Worm (Caenorhabditis elegans) whole organism, young adult: Measurements from ENCODE around the gene umps-1.

ENCODE experiments used
- B0019.2 ChIP-seq: fragments of 200-800 bp; sonication (Bioruptor generic); conservative IDR thresholded peaks from 2 replicates; pipeline ENCODE4 v1.3.6; 2022; ENCODE audit warnings: missing genetic modification reagents, missing genetic modification characterization, missing compliant biosample characterization
- D2030.7 ChIP-seq: fragments of 200-800 bp; sonication (Bioruptor generic); IDR thresholded peaks from 2 replicates; pipeline ENCODE4 v1.3.6; 2022; ENCODE audit warnings: missing genetic modification reagents, missing genetic modification characterization, missing compliant biosample characterization
- F23B12.7 ChIP-seq: sonication (generic microtip); optimal IDR thresholded peaks from 2 replicates; lab custom pipeline; 2017; ENCODE audit warnings: missing genetic modification characterization, mild to moderate bottlenecking, missing compliant biosample characterization, antibody characterized with exemption, moderate library complexity; ENCODE audit not compliant: insufficient read depth
- F33H1.4 ChIP-seq: fragments of 200-800 bp; sonication (Bioruptor generic); IDR thresholded peaks from 2 replicates; pipeline ENCODE4 v1.3.6; 2022; ENCODE audit warnings: missing genetic modification reagents, missing genetic modification characterization, missing compliant biosample characterization
- F37B4.10 ChIP-seq: fragments of 200-800 bp; sonication (Bioruptor generic); IDR thresholded peaks from 2 replicates; pipeline ENCODE4 v1.3.6; 2022; ENCODE audit warnings: missing genetic modification characterization, missing compliant biosample characterization
- F49E8.2 ChIP-seq: sonication (generic microtip); optimal IDR thresholded peaks from 3 replicates; lab custom pipeline; 2017; ENCODE audit warnings: missing genetic modification characterization, mild to moderate bottlenecking, missing compliant biosample characterization, antibody characterized with exemption, moderate library complexity; ENCODE audit not compliant: insufficient read depth
- F52B5.7 ChIP-seq: sonication (generic microtip); optimal IDR thresholded peaks from 2 replicates; lab custom pipeline; 2016; ENCODE audit warnings: mild to moderate bottlenecking, missing genetic modification characterization, missing compliant biosample characterization
- T26A5.8 ChIP-seq: sonication (generic microtip); optimal IDR thresholded peaks from 2 replicates; lab custom pipeline; 2016; ENCODE audit warnings: missing genetic modification characterization, missing compliant biosample characterization
- Y53F4B.3 ChIP-seq: fragments of 200-800 bp; sonication (Bioruptor generic); IDR thresholded peaks from 2 replicates; pipeline ENCODE4 v1.3.6; 2022; ENCODE audit warnings: missing genetic modification reagents, missing genetic modification characterization, missing compliant biosample characterization
- ZK185.1 ChIP-seq: sonication (generic microtip); optimal IDR thresholded peaks from 2 replicates; lab custom pipeline; 2016; ENCODE audit warnings: mild to moderate bottlenecking, missing genetic modification characterization, missing compliant biosample characterization; ENCODE audit not compliant: poor library complexity, severe bottlenecking
- attf-5 ChIP-seq: fragments of 200-800 bp; sonication (Bioruptor generic); optimal IDR thresholded peaks from 2 replicates; lab custom pipeline; 2018; ENCODE audit warnings: mild to moderate bottlenecking, missing genetic modification characterization, missing compliant biosample characterization
- cebp-1 ChIP-seq, 2 experiments: fragments of 200-800 bp in 1 of 2; sonication (Bioruptor generic) in 1 of 2; sonication (generic microtip) in 1 of 2; IDR thresholded peaks in 1 of 2; optimal IDR thresholded peaks in 1 of 2; 2 replicates each; pipeline versions ENCODE4 v1.3.6 to Lab custom; 2017 to 2022; ENCODE audit warnings: missing compliant biosample characterization in 2 of 2, missing genetic modification characterization in 2 of 2, mild to moderate bottlenecking in 1 of 2, missing genetic modification reagents in 1 of 2, moderate library complexity in 1 of 2
- ceh-27 ChIP-seq: fragments of 200-800 bp; sonication (Bioruptor generic); optimal IDR thresholded peaks from 2 replicates; lab custom pipeline; 2018; ENCODE audit warnings: mild to moderate bottlenecking, missing genetic modification characterization, moderate library complexity, missing compliant biosample characterization
- die-1 ChIP-seq: sonication (generic microtip); optimal IDR thresholded peaks from 2 replicates; lab custom pipeline; 2016; ENCODE audit warnings: missing genotype, mild to moderate bottlenecking, missing genetic modification characterization, missing compliant biosample characterization
- dox-1 ChIP-seq: fragments of 200-800 bp; sonication (Bioruptor generic); IDR thresholded peaks from 2 replicates; pipeline ENCODE4 v1.3.6; 2022; ENCODE audit warnings: missing genetic modification reagents, missing genetic modification characterization, missing compliant biosample characterization
- egl-44 ChIP-seq: fragments of 200-800 bp; sonication (Bioruptor generic); IDR thresholded peaks from 2 replicates; pipeline ENCODE4 v1.3.6; 2022; ENCODE audit warnings: missing genetic modification reagents, missing genetic modification characterization, missing compliant biosample characterization
- hmg-1.2 ChIP-seq: fragments of 200-800 bp; sonication (Bioruptor generic); IDR thresholded peaks from 2 replicates; pipeline ENCODE4 v1.3.6; 2022; ENCODE audit warnings: missing genetic modification reagents, missing genetic modification characterization, missing compliant biosample characterization
- hmg-20 ChIP-seq: fragments of 200-800 bp; sonication (Bioruptor generic); IDR thresholded peaks from 2 replicates; pipeline ENCODE4 v1.3.6; 2022; ENCODE audit warnings: missing genetic modification reagents, missing genetic modification characterization, missing compliant biosample characterization
- hsf-1 ChIP-seq: fragments of 200-800 bp; sonication (Bioruptor generic); IDR thresholded peaks from 2 replicates; pipeline ENCODE4 v1.3.6; 2022; ENCODE audit warnings: missing genetic modification reagents, missing genetic modification characterization, missing compliant biosample characterization
- let-607 ChIP-seq, 2 experiments: fragments of 200-800 bp in 1 of 2; sonication (Bioruptor generic) in 1 of 2; sonication (generic microtip) in 1 of 2; optimal IDR thresholded peaks; 2 replicates each; lab custom pipeline; 2016 to 2018; ENCODE audit warnings: mild to moderate bottlenecking in 2 of 2, missing compliant biosample characterization in 2 of 2, missing genetic modification characterization in 2 of 2, moderate library complexity in 2 of 2, missing genotype in 1 of 2
- lin-35 ChIP-seq, 3 experiments: fragments of 150-350 bp in 2 of 3; sonication (generic microtip) in 1 of 3; optimal IDR thresholded peaks; 2 replicates each; lab custom pipeline; 2014 to 2018; ENCODE audit warnings: missing biosample characterization in 3 of 3, missing genetic modification characterization in 3 of 3, missing genetic modification reagents in 3 of 3
- lin-54 ChIP-seq: fragments of 200-800 bp; sonication (Bioruptor generic); optimal IDR thresholded peaks from 2 replicates; lab custom pipeline; 2018; ENCODE audit warnings: mild to moderate bottlenecking, missing genetic modification characterization, missing compliant biosample characterization
- lir-1 ChIP-seq: fragments of 200-800 bp; sonication (Bioruptor generic); conservative IDR thresholded peaks from 2 replicates; pipeline ENCODE4 v1.3.6; 2022; ENCODE audit warnings: missing genetic modification reagents, missing genetic modification characterization, missing compliant biosample characterization
- lsl-1 ChIP-seq: fragments of 200-800 bp; sonication (Bioruptor generic); optimal IDR thresholded peaks from 2 replicates; lab custom pipeline; 2018; ENCODE audit warnings: mild to moderate bottlenecking, missing genetic modification characterization, moderate library complexity, missing compliant biosample characterization
- madf-3 ChIP-seq: fragments of 200-800 bp; sonication (Bioruptor generic); IDR thresholded peaks from 2 replicates; pipeline ENCODE4 v1.3.6; 2022; ENCODE audit warnings: missing genetic modification reagents, missing genetic modification characterization, missing compliant biosample characterization
- mcd-1 ChIP-seq: fragments of 200-800 bp; sonication (Bioruptor generic); IDR thresholded peaks from 2 replicates; pipeline ENCODE4 v1.3.6; 2022; ENCODE audit warnings: missing genetic modification reagents, missing genetic modification characterization, missing compliant biosample characterization
- nhr-179 ChIP-seq: sonication (generic microtip); optimal IDR thresholded peaks from 2 replicates; lab custom pipeline; 2016; ENCODE audit warnings: mild to moderate bottlenecking, missing genetic modification characterization, missing compliant biosample characterization
- nhr-90 ChIP-seq: sonication (generic microtip); optimal IDR thresholded peaks from 2 replicates; lab custom pipeline; 2016; ENCODE audit warnings: missing genotype, mild to moderate bottlenecking, missing genetic modification characterization, missing compliant biosample characterization
- rec-8 ChIP-seq, 2 experiments: sonication (generic microtip); optimal IDR thresholded peaks; 2 replicates each; lab custom pipeline; 2016; ENCODE audit warnings: mild to moderate bottlenecking in 2 of 2, missing genetic modification characterization in 2 of 2, missing genetic modification reagents in 2 of 2, missing genotype in 2 of 2, missing biosample characterization in 1 of 2, missing compliant biosample characterization in 1 of 2, moderate library complexity in 1 of 2
- rpc-1 ChIP-seq, 2 experiments: fragments of 150-350 bp in 1 of 2; sonication (generic microtip) in 1 of 2; optimal IDR thresholded peaks; 2 replicates each; lab custom pipeline; 2014 to 2018; ENCODE audit warnings: missing biosample characterization in 1 of 2, missing genetic modification characterization in 1 of 2, missing genetic modification reagents in 1 of 2, missing genotype in 1 of 2
- sdz-38 ChIP-seq: sonication (generic microtip); optimal IDR thresholded peaks from 2 replicates; lab custom pipeline; 2016; ENCODE audit warnings: missing genotype, missing genetic modification characterization, missing compliant biosample characterization
- snpc-3.4 ChIP-seq: sonication (generic microtip); optimal IDR thresholded peaks from 2 replicates; lab custom pipeline; 2017; ENCODE audit warnings: missing genetic modification characterization, mild to moderate bottlenecking, missing compliant biosample characterization, antibody characterized with exemption, moderate library complexity, missing genotype, missing genetic modification reagents
- snpc-4 ChIP-seq, 5 experiments: fragments of 150-350 bp in 1 of 5; sonication (generic microtip) in 4 of 5; optimal IDR thresholded peaks; 2 replicates each; lab custom pipeline; 2014 to 2018; ENCODE audit warnings: missing genetic modification characterization in 5 of 5, missing biosample characterization in 3 of 5, antibody characterized with exemption in 2 of 5, mild to moderate bottlenecking in 2 of 5, missing compliant biosample characterization in 2 of 5, missing genotype in 2 of 5, moderate library complexity in 2 of 5, missing genetic modification reagents in 1 of 5
- tbp1 ChIP-seq: fragments of 200-800 bp; sonication (Bioruptor generic); optimal IDR thresholded peaks from 2 replicates; lab custom pipeline; 2018; ENCODE audit warnings: mild to moderate bottlenecking, missing genetic modification characterization, missing compliant biosample characterization
- tlf-1 ChIP-seq: fragments of 200-800 bp; sonication (Bioruptor generic); optimal IDR thresholded peaks from 2 replicates; lab custom pipeline; 2018; ENCODE audit warnings: mild to moderate bottlenecking, missing genetic modification characterization, missing compliant biosample characterization
- ztf-18 ChIP-seq: sonication (generic microtip); optimal IDR thresholded peaks from 2 replicates; lab custom pipeline; 2016; ENCODE audit warnings: missing genotype, mild to moderate bottlenecking, missing genetic modification characterization, missing compliant biosample characterization
- ztf-26 ChIP-seq: sonication (generic microtip); optimal IDR thresholded peaks from 2 replicates; lab custom pipeline; 2017; ENCODE audit warnings: missing genetic modification characterization, missing compliant biosample characterization

Gene umps-1

ce11 chrIII:10320228-10320705, 37.2 kb downstream of the umps-1 start (continued):
- peak; percentile 67 for TF ChIP-seq hsf-1 (GFP tag; lab: Robert Waterston, UW)
- TF ChIP-seq lir-1 (GFP tag; lab: Robert Waterston, UW) = 0 out of 2 replicates have a peak, but pooled peaks have one; percentile 44
- peak; percentile 38 for TF ChIP-seq B0019.2 (GFP tag; lab: Robert Waterston, UW)
- 0 out of 2 replicates have a peak, but pooled peaks have one; percentile 58 for TF ChIP-seq F37B4.10

ce11 chrIII:10318755-10319154, 38.7 kb downstream of the umps-1 start, which contains the start of gene unc-69:
TSS of gene unc-69 (plus strand) at chrIII:10318939.
- TF ChIP-seq egl-44 (GFP tag; lab: Robert Waterston, UW) (no peak), mcd-1 (GFP tag; lab: Robert Waterston, UW) (peak; percentile 88), T26A5.8 (tag; lab: Kevin White, UChicago) (no peak), lin-54 (GFP tag; lab: Kevin White, UChicago) (peak; percentile 28), snpc-4 (GFP tag; optimal IDR thresholded peaks at IDR 0.05; lab: Kevin White, UChicago) (no peak), snpc-4 (tag; optimal IDR thresholded peaks at IDR 0.05; lab: Kevin White, UChicago) (peak in 3 of 4 experiments; percentile 6 to 28 (median 7)), lsl-1 (peak; percentile 52), let-607 (tag; optimal IDR thresholded peaks at IDR 0.05; lab: Kevin White, UChicago) (peak; percentile 12 to 48), dox-1 (GFP tag; lab: Robert Waterston, UW) (0 out of 2 replicates have a peak, but pooled peaks have one; percentile 24), snpc-3.4 (tag; lab: Kevin White, UChicago) (peak; percentile 9), ceh-27 (GFP tag; lab: Kevin White, UChicago) (peak; percentile 48), ztf-18 (peak; percentile 33), ZK185.1 (no peak), F49E8.2 (no peak), nhr-90 (tag; lab: Kevin White, UChicago) (no peak), F23B12.7 (tag; lab: Kevin White, UChicago) (peak; percentile 43), F33H1.4 (GFP tag; lab: Robert Waterston, UW) (peak; percentile 27; the same call in 1 of the 2 replicates), lin-35 (GFP tag; optimal IDR thresholded peaks at IDR 0.05; lab: Kevin White, UChicago) (peak in 1 of 3 experiments; percentile 26), cebp-1 (GFP tag; IDR thresholded peaks at IDR 0.05; lab: Robert Waterston, UW) (no peak), cebp-1 (tag; optimal IDR thresholded peaks at IDR 0.05; lab: Kevin White, UChicago) (peak; percentile 42), D2030.7 (GFP tag; lab: Robert Waterston, UW) (peak; percentile 31; the same call in 1 of the 2 replicates), attf-5 (GFP tag; lab: Kevin White, UChicago) (peak; percentile 30), hmg-1.2 (GFP tag; lab: Robert Waterston, UW) (peak; percentile 95)

ce11 chrIII:10318062-10318609, 39.3 kb downstream of the umps-1 start, which contains the start of the genes unc-50 and ostf-4:
TSS of gene unc-50 (minus strand) at chrIII:10318162.
TSS of gene ostf-4 (minus strand) at chrIII:10318559.
- TF ChIP-seq hmg-20 (GFP tag; lab: Robert Waterston, UW) (no peak), nhr-179 (no peak), rec-8 (tag; optimal IDR thresholded peaks at IDR 0.05; lab: Kevin White, UChicago) (no peak), rpc-1 (optimal IDR thresholded peaks at IDR 0.05; lab: Kevin White, UChicago) (no peak), rpc-1 (tag; optimal IDR thresholded peaks at IDR 0.05; lab: Kevin White, UChicago) (no peak), madf-3 (GFP tag; lab: Robert Waterston, UW) (no peak), ztf-26 (tag; lab: Kevin White, UChicago) (no peak), tlf-1 (GFP tag; lab: Kevin White, UChicago) (no peak), tbp1 (GFP tag; lab: Kevin White, UChicago) (no peak), F52B5.7 (tag; lab: Kevin White, UChicago) (no peak), die-1 (tag; lab: Kevin White, UChicago) (no peak), Y53F4B.3 (GFP tag; lab: Robert Waterston, UW) (no peak), sdz-38 (tag; lab: Kevin White, UChicago) (no peak)
